Fruit fly (Drosophila melanogaster): Measurements from ENCODE around the gene Indy.

The Indy gene

DNA sequence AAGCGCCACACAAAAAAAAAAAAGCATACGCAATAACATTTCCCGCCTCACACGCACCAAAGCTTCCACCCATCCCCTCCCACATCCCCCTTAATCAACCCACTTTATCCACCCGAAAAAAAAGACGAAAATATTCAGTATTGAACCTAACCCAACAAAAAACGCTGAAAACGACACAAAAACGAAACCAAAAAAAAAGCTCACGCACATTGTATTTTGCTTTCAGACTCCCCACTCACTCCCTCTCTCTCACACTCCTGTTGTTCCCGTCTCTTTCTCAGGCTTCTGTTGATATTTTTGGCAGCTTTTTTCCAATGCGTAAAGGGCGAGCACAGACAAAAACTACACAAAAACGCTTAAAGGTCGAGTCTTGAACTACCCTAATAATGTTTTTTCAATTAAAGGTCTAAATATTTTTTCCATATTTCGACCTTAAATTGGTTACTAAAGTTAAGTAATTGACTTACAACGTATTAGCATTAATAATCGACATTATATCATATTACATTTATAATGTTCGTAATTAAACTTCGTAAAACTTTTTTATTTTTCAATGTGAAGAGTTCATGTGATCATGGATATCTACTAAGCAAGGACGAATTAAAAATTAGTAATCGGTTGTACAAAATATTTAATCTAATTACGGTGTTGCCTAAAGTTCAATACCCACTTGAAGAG, 59.5 kb downstream of the Indy start:
- no peak for TF ChIP-seq CTCF (optimal IDR thresholded peaks at IDR 0.05)
- TF ChIP-seq CG8478 (optimal IDR thresholded peaks at IDR 0.05), result no peak

- TF ChIP-seq CG8478 (optimal IDR thresholded peaks at IDR 0.05), result no peak
- no peak for TF ChIP-seq CTCF (optimal IDR thresholded peaks at IDR 0.05)
Measured at dm6 chr3L:18786066-18786426, 60.0 kb downstream of the Indy start.

DNA sequence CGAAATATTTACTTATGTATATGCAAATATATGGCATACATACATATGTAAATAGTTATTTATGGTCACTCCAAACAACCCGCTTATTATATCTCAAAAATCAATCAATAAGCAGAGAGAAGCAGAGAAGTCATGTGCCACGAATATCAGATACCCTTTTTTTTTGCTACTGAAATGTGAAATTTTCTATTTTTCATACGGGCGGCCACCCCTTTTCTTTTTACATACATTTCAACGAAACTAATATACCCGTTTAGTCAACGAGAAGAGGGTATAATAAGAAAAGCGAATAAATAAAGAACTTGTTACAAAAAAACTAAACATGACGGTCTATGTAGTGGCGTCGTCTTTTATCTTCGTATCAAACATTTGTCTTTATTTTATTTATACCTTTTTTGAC, 61.5 kb downstream of the Indy start:
- TF ChIP-seq CG8478 (optimal IDR thresholded peaks at IDR 0.05), result no peak
- TF ChIP-seq CTCF (optimal IDR thresholded peaks at IDR 0.05), result no peak

dm6 chr3L:18783544-18783943, 62.5 kb downstream of the Indy start:
- TF ChIP-seq CG8478 (optimal IDR thresholded peaks at IDR 0.05) (no peak), CTCF (optimal IDR thresholded peaks at IDR 0.05) (no peak)

dm6 chr3L:18782653-18783052, 63.4 kb downstream of the Indy start:
- TF ChIP-seq CTCF (optimal IDR thresholded peaks at IDR 0.05), result no peak
- no peak for TF ChIP-seq CG8478 (optimal IDR thresholded peaks at IDR 0.05)

- no peak for TF ChIP-seq CTCF (optimal IDR thresholded peaks at IDR 0.05)
- no peak for TF ChIP-seq CG8478 (optimal IDR thresholded peaks at IDR 0.05)
Measured at dm6 chr3L:18781653-18782629, 64.1 kb downstream of the Indy start.
